Fruit fly (Drosophila melanogaster) S2 (cell line): ENCODE results near the gene bero.

Experiments
- CG8478 ChIP-seq: fragments of >200 bp; optimal IDR thresholded peaks from 2 replicates; lab custom pipeline; 2018
- CTCF ChIP-seq, 2 experiments: fragments of >200 bp; optimal IDR thresholded peaks; 2 replicates each; lab custom pipeline; 2018

The bero gene

dm6 chr2L:20887273-20887672 lies 28.8 kb downstream of the bero start:
- TF ChIP-seq CG8478 (lab: Kevin White, UChicago) (no peak), CTCF (optimal IDR thresholded peaks at IDR 0.05; lab: Kevin White, UChicago) (no peak)

- no peak for TF ChIP-seq CG8478 (lab: Kevin White, UChicago)
Observed at dm6 chr2L:20889857-20890606, 31.5 kb downstream of the bero start.

dm6 chr2L:20891188-20891587 lies 32.7 kb downstream of the bero start:
- TF ChIP-seq CTCF (optimal IDR thresholded peaks at IDR 0.05; lab: Kevin White, UChicago) (peak in 1 of 2 experiments; percentile 0), CG8478 (lab: Kevin White, UChicago) (no peak)

- TF ChIP-seq CTCF (optimal IDR thresholded peaks at IDR 0.05; lab: Kevin White, UChicago) = no peak
- TF ChIP-seq CG8478 (lab: Kevin White, UChicago) = no peak
Observed at dm6 chr2L:20896681-20897341, 38.3 kb downstream of the bero start.

- no peak for TF ChIP-seq CTCF (optimal IDR thresholded peaks at IDR 0.05; lab: Kevin White, UChicago)
- no peak for TF ChIP-seq CG8478 (lab: Kevin White, UChicago)
Observed at dm6 chr2L:20898478-20899075, 40.1 kb downstream of the bero start.

dm6 chr2L:20904327-20904726 lies 45.8 kb downstream of the bero start:
- TF ChIP-seq CG8478 (lab: Kevin White, UChicago) = no peak

dm6 chr2L:20905025-20905424 lies 46.5 kb downstream of the bero start:
- no peak for TF ChIP-seq CTCF (optimal IDR thresholded peaks at IDR 0.05; lab: Kevin White, UChicago)
- TF ChIP-seq CG8478 (lab: Kevin White, UChicago) = no peak

dm6 chr2L:20907995-20908654 lies 49.6 kb downstream of the bero start:
- TF ChIP-seq CTCF (optimal IDR thresholded peaks at IDR 0.05; lab: Kevin White, UChicago) (no peak), CG8478 (lab: Kevin White, UChicago) (no peak)

dm6 chr2L:20909301-20909700 lies 50.8 kb downstream of the bero start:
- no peak for TF ChIP-seq CG8478 (lab: Kevin White, UChicago)
- no peak for TF ChIP-seq CTCF (optimal IDR thresholded peaks at IDR 0.05; lab: Kevin White, UChicago)
